In the genomic region with DNA sequence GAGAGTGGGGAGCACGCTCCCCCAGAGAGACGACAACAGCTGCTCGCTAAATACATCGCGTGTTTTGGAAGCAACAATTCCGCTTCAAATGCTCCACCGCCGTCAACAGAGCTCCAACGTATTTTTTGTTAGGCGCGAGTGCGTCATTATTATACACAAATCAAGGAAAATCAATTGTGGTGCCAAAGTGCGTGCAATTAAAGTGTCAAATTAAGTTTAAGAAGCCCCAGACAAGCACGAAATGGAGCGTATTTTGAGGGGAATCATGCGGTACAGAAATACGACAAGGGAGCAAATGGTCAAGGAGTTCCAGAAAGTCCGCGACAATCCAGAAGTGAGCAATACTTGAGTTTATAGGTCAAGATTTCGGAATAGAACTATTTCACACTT, we compare ENCODE assay signal across 5 fruit fly cellular contexts.
TF ChIP-seq lines count a peak whose summit lies in the region.

A gene (plus strand): TSS at position 85 of the 390 bp plus-strand sequence.

- no peak for TF ChIP-seq CTCF in whole organism, embryonic (GFP tag; optimal IDR thresholded peaks at IDR 0.05; lab: Kevin White, UChicago)

TF ChIP-seq in whole organism, adult, 20 proteins besides CTCF, POLR2A, EP300 and RAD21 (continues in another document):
- peak; percentile 95 for TF ChIP-seq kay (GFP tag; lab: Kevin White, UChicago; ENCODE audit: borderline replicate concordance)
- TF ChIP-seq CG7045 (GFP tag; optimal IDR thresholded peaks at IDR 0.05; lab: Kevin White, UChicago) = peak; percentile 44
- peak; percentile 9 for TF ChIP-seq CG7101 (tag; optimal IDR thresholded peaks at IDR 0.05; lab: Kevin White, UChicago)
- peak; percentile 50 for TF ChIP-seq Mnt (GFP tag; optimal IDR thresholded peaks at IDR 0.05; lab: Kevin White, UChicago)
- no peak for TF ChIP-seq CG33017 (tag; optimal IDR thresholded peaks at IDR 0.05; lab: Kevin White, UChicago)
- peak; percentile 53 for TF ChIP-seq Hr96 (GFP tag; optimal IDR thresholded peaks at IDR 0.05; lab: Kevin White, UChicago)
- TF ChIP-seq ovo (GFP tag; optimal IDR thresholded peaks at IDR 0.05; lab: Kevin White, UChicago) = no peak
- TF ChIP-seq CG11617 (GFP tag; optimal IDR thresholded peaks at IDR 0.05; lab: Kevin White, UChicago) = peak; percentile 32
- TF ChIP-seq pad (GFP tag; optimal IDR thresholded peaks at IDR 0.05; lab: Kevin White, UChicago) = peak; percentile 34
- TF ChIP-seq toe (GFP tag; optimal IDR thresholded peaks at IDR 0.05; lab: Kevin White, UChicago) = no peak
- TF ChIP-seq CG14711 (tag; optimal IDR thresholded peaks at IDR 0.05; lab: Kevin White, UChicago) = peak; percentile 11
- TF ChIP-seq cic (GFP tag; optimal IDR thresholded peaks at IDR 0.05; lab: Kevin White, UChicago) = peak; percentile 32
- TF ChIP-seq Crg-1 (GFP tag; optimal IDR thresholded peaks at IDR 0.05; lab: Kevin White, UChicago) = no peak
- TF ChIP-seq bab1 (GFP tag; optimal IDR thresholded peaks at IDR 0.05; lab: Kevin White, UChicago) = peak; percentile 57
- no peak for TF ChIP-seq CG1620 (GFP tag; optimal IDR thresholded peaks at IDR 0.05; lab: Kevin White, UChicago)
- TF ChIP-seq CG5204 (GFP tag; optimal IDR thresholded peaks at IDR 0.05; lab: Kevin White, UChicago) = no peak
- no peak for TF ChIP-seq Clk (GFP tag; optimal IDR thresholded peaks at IDR 0.05; lab: Kevin White, UChicago)

TF ChIP-seq in whole organism, embryonic, 481 proteins besides CTCF, POLR2A, EP300 and RAD21 (continues in another document):
- peak; percentile 65 for TF ChIP-seq Hand (GFP tag; optimal IDR thresholded peaks at IDR 0.05; lab: Kevin White, UChicago)
- TF ChIP-seq CG34224 (GFP tag; IDR thresholded peaks at IDR 0.05; lab: Robert Waterston, UW; ENCODE audit: partially characterized antibody) = peak; percentile 21; the same call in 1 of the 3 replicates
- TF ChIP-seq BtbVII (GFP tag; optimal IDR thresholded peaks at IDR 0.05; lab: Kevin White, UChicago) = peak; percentile 40
- 0 out of 3 replicates have a peak, but pooled peaks have one; percentile 2 for TF ChIP-seq CG2199 (GFP tag; IDR thresholded peaks at IDR 0.05; lab: Robert Waterston, UW)
- TF ChIP-seq Trl (optimal IDR thresholded peaks at IDR 0.05; lab: Kevin White, UChicago) = peak; percentile 80 to 93
- TF ChIP-seq Trl (GFP tag; optimal IDR thresholded peaks at IDR 0.05; lab: Kevin White, UChicago) = no peak
- no peak for TF ChIP-seq ATbp (GFP tag; optimal IDR thresholded peaks at IDR 0.05; lab: Kevin White, UChicago)
- peak; percentile 23 for TF ChIP-seq mirr (GFP tag; optimal IDR thresholded peaks at IDR 0.05; lab: Kevin White, UChicago)
- TF ChIP-seq kah (GFP tag; optimal IDR thresholded peaks at IDR 0.05; lab: Kevin White, UChicago) = peak; percentile 27
- peak; percentile 34; the same call in 1 of the 4 replicates for TF ChIP-seq Dll (GFP tag; IDR thresholded peaks at IDR 0.05; lab: Robert Waterston, UW; ENCODE audit: partially characterized antibody)
- no peak for TF ChIP-seq H15 (GFP tag; IDR thresholded peaks at IDR 0.05; lab: Robert Waterston, UW)
- TF ChIP-seq ttk (GFP tag; IDR thresholded peaks at IDR 0.05; lab: Robert Waterston, UW) = no peak
- no peak for TF ChIP-seq ash1 (GFP tag; optimal IDR thresholded peaks at IDR 0.05; lab: Kevin White, UChicago)
- 0 out of 2 replicates have a peak, but pooled peaks have one; percentile 15 for TF ChIP-seq Adf1 (GFP tag; IDR thresholded peaks at IDR 0.05; lab: Robert Waterston, UW)
- TF ChIP-seq CG13296 (GFP tag; optimal IDR thresholded peaks at IDR 0.05; lab: Kevin White, UChicago) = peak; percentile 33
- TF ChIP-seq Hr78 (GFP tag; optimal IDR thresholded peaks at IDR 0.05; lab: Kevin White, UChicago) = peak in 1 of 2 experiments; percentile 73

TF ChIP-seq in whole organism, prepupa, 60 proteins besides CTCF, POLR2A, EP300 and RAD21:
- TF ChIP-seq ss (GFP tag; optimal IDR thresholded peaks at IDR 0.05; lab: Kevin White, UChicago) (peak in 1 of 2 experiments; percentile 40), eg (GFP tag; IDR thresholded peaks at IDR 0.05; lab: Robert Waterston, UW) (peak; percentile 58; the same call in 2 of the 3 replicates), net (GFP tag; optimal IDR thresholded peaks at IDR 0.05; lab: Kevin White, UChicago) (no peak), CG16779 (tag; optimal IDR thresholded peaks at IDR 0.05; lab: Kevin White, UChicago) (peak; percentile 34), CG15336 (GFP tag; IDR thresholded peaks at IDR 0.05; lab: Robert Waterston, UW) (no peak), CG6276 (GFP tag; optimal IDR thresholded peaks at IDR 0.05; lab: Kevin White, UChicago) (peak; percentile 20), Eip78C (GFP tag; lab: Kevin White, UChicago) (peak; percentile 43), esn (GFP tag; optimal IDR thresholded peaks at IDR 0.05; lab: Kevin White, UChicago) (no peak)
TF ChIP-seq in whole organism, prepupa: peak in this region for 5.

TF ChIP-seq in whole organism, pupa, 21 proteins besides CTCF, POLR2A, EP300 and RAD21:
- TF ChIP-seq Ets98B (GFP tag; IDR thresholded peaks at IDR 0.05; lab: Robert Waterston, UW) = peak; percentile 42; the same call in 1 of the 2 replicates
- no peak for TF ChIP-seq fd96Ca (GFP tag; IDR thresholded peaks at IDR 0.05; lab: Robert Waterston, UW)
- TF ChIP-seq CG13204 (GFP tag; optimal IDR thresholded peaks at IDR 0.05; lab: Kevin White, UChicago) = no peak
- TF ChIP-seq CG12605 (GFP tag; IDR thresholded peaks at IDR 0.05; lab: Robert Waterston, UW) = peak; percentile 58
- TF ChIP-seq gl (tag; optimal IDR thresholded peaks at IDR 0.05; lab: Kevin White, UChicago) = no peak
- no peak for TF ChIP-seq CG8159 (tag; optimal IDR thresholded peaks at IDR 0.05; lab: Kevin White, UChicago)
- TF ChIP-seq Pif1A (GFP tag; optimal IDR thresholded peaks at IDR 0.05; lab: Kevin White, UChicago) = no peak
- TF ChIP-seq rn (GFP tag; IDR thresholded peaks at IDR 0.05; lab: Robert Waterston, UW) = no peak
- no peak for TF ChIP-seq CG14655 (GFP tag; optimal IDR thresholded peaks at IDR 0.05; lab: Kevin White, UChicago)
- no peak for TF ChIP-seq CG15710 (tag; optimal IDR thresholded peaks at IDR 0.05; lab: Kevin White, UChicago)
- TF ChIP-seq CG10348 (GFP tag; IDR thresholded peaks at IDR 0.05; lab: Robert Waterston, UW) = no peak

TF ChIP-seq in whole organism, wandering third instar larva, 38 proteins besides CTCF, POLR2A, EP300 and RAD21:
- peak; percentile 67 for TF ChIP-seq Dif (GFP tag; optimal IDR thresholded peaks at IDR 0.05; lab: Kevin White, UChicago; ENCODE audit: partially characterized antibody)
- TF ChIP-seq Jra (GFP tag; optimal IDR thresholded peaks at IDR 0.05; lab: Kevin White, UChicago) = no peak
- peak; percentile 59 to 60 for TF ChIP-seq dl (GFP tag; optimal IDR thresholded peaks at IDR 0.05; lab: Kevin White, UChicago; ENCODE audit: insufficient read depth in 1 of 2, partially characterized antibody in 2 of 2)
